Worm (Caenorhabditis elegans): ENCODE data around the gene hhat-2.

- no peak for TF ChIP-seq scrt-1 (GFP tag; IDR thresholded peaks at IDR 0.05)
- TF ChIP-seq ama-1 (optimal IDR thresholded peaks at IDR 0.05): no peak
- no peak for TF ChIP-seq tra-4 (tag; optimal IDR thresholded peaks at IDR 0.05)
- TF ChIP-seq ceh-36 (tag; optimal IDR thresholded peaks at IDR 0.05): no peak
- no peak for TF ChIP-seq pes-1 (GFP tag; IDR thresholded peaks at IDR 0.05)
- TF ChIP-seq tbx-37 (GFP tag; conservative IDR thresholded peaks at IDR 0.05): no peak
- no peak for TF ChIP-seq hmg-4 (GFP tag; optimal IDR thresholded peaks at IDR 0.05)
- TF ChIP-seq B0310.2 (tag; optimal IDR thresholded peaks at IDR 0.05): no peak
- no peak for TF ChIP-seq aly-1 (tag; optimal IDR thresholded peaks at IDR 0.05)
Measured at ce11 chrIV:14825379-14825778, 3.5 kb downstream of the hhat-2 start, which contains the start of gene rps-18.
